Worm (Caenorhabditis elegans): ENCODE data around the gene eat-17.

- TF ChIP-seq lsy-2 (tag; optimal IDR thresholded peaks at IDR 0.05), result no peak
- no peak for TF ChIP-seq snpc-4 (tag; optimal IDR thresholded peaks at IDR 0.05)
These were observed 18.2 kb downstream of the eat-17 start, which contains the start of gene F01G12.18 for ce11 chrX:16398420-16398925.
